Worm (Caenorhabditis elegans) whole organism, L1 larva: Measurements from ENCODE around the gene memo-1.

Experiments used
- C04F5.9 ChIP-seq: sonication (generic microtip); optimal IDR thresholded peaks from 2 replicates; lab custom pipeline; 2016; ENCODE audit warnings: missing genetic modification characterization, missing compliant biosample characterization
- C16A3.4 ChIP-seq: fragments of 150-350 bp; optimal IDR thresholded peaks from 2 replicates; lab custom pipeline; 2014; ENCODE audit warnings: missing biosample characterization, missing genetic modification characterization
- C34B4.2 ChIP-seq: sonication (generic microtip); optimal IDR thresholded peaks from 2 replicates; lab custom pipeline; 2017; ENCODE audit warnings: mild to moderate bottlenecking, missing genetic modification characterization, missing compliant biosample characterization
- F16B12.6 ChIP-seq: fragments of 150-350 bp; optimal IDR thresholded peaks from 2 replicates; lab custom pipeline; 2014; ENCODE audit warnings: missing biosample characterization, missing genetic modification characterization
- Y116A8C.19 ChIP-seq: sonication (generic microtip); optimal IDR thresholded peaks from 2 replicates; lab custom pipeline; 2016; ENCODE audit warnings: missing compliant biosample characterization, missing genetic modification characterization, borderline replicate concordance
- alr-1 ChIP-seq: fragments of 200-800 bp; sonication (Bioruptor generic); optimal IDR thresholded peaks from 2 replicates; lab custom pipeline; 2018; ENCODE audit warnings: borderline replicate concordance, mild to moderate bottlenecking, missing genetic modification characterization, missing compliant biosample characterization
- blmp-1 ChIP-seq: fragments of 150-350 bp; optimal IDR thresholded peaks from 2 replicates; lab custom pipeline; 2014; ENCODE audit warnings: missing biosample characterization, missing genetic modification characterization
- ceh-8 ChIP-seq: fragments of 200-800 bp; sonication (Bioruptor generic); optimal IDR thresholded peaks from 2 replicates; lab custom pipeline; 2018; ENCODE audit warnings: mild to moderate bottlenecking, missing genetic modification characterization, moderate library complexity, missing compliant biosample characterization
- ceh-88 ChIP-seq: fragments of 200-800 bp; sonication (Bioruptor generic); IDR thresholded peaks from 2 replicates; pipeline ENCODE4 v1.3.6; 2022; ENCODE audit warnings: missing genetic modification characterization, missing compliant biosample characterization
- dpl-1 ChIP-seq, 3 experiments: fragments of 150-350 bp in 2 of 3; sonication (generic microtip) in 1 of 3; optimal IDR thresholded peaks; 2 replicates each; lab custom pipeline; 2014 to 2017; ENCODE audit warnings: missing biosample characterization in 3 of 3, missing genetic modification characterization in 3 of 3, missing genetic modification reagents in 3 of 3
- egl-27 ChIP-seq, 2 experiments: fragments of 150-350 bp in 1 of 2; sonication (generic microtip); optimal IDR thresholded peaks; 3 replicates each; lab custom pipeline; 2017 to 2018; ENCODE audit warnings: missing biosample characterization in 2 of 2, missing genetic modification characterization in 2 of 2, missing genetic modification reagents in 2 of 2
- elt-2 ChIP-seq: sonication (generic microtip); optimal IDR thresholded peaks from 2 replicates; lab custom pipeline; 2016; ENCODE audit warnings: missing genetic modification characterization, mild to moderate bottlenecking, inconsistent platforms, missing compliant biosample characterization, missing genetic modification reagents
- ets-5 ChIP-seq: fragments of 200-800 bp; sonication (Bioruptor generic); IDR thresholded peaks from 2 replicates; pipeline ENCODE4 v1.3.6; 2022; ENCODE audit warnings: missing genetic modification characterization, missing compliant biosample characterization
- fkh-8 ChIP-seq: sonication (generic microtip); optimal IDR thresholded peaks from 2 replicates; lab custom pipeline; 2016; ENCODE audit warnings: mild to moderate bottlenecking, missing genetic modification characterization, missing compliant biosample characterization
- fos-1 ChIP-seq: fragments of 150-350 bp; optimal IDR thresholded peaks from 2 replicates; lab custom pipeline; 2014; ENCODE audit warnings: missing biosample characterization, missing genetic modification characterization
- hlh-4 ChIP-seq: sonication (generic microtip); optimal IDR thresholded peaks from 2 replicates; lab custom pipeline; 2016; ENCODE audit warnings: mild to moderate bottlenecking, missing genetic modification characterization, missing compliant biosample characterization
- hpl-2 ChIP-seq: fragments of 150-350 bp; optimal IDR thresholded peaks from 2 replicates; lab custom pipeline; 2014; ENCODE audit warnings: missing biosample characterization, missing genetic modification reagents, missing genetic modification characterization
- irx-1 ChIP-seq: sonication (generic microtip); optimal IDR thresholded peaks from 2 replicates; lab custom pipeline; 2016; ENCODE audit warnings: missing genetic modification characterization, missing compliant biosample characterization
- isw-1 ChIP-seq: fragments of 200-800 bp; sonication (Bioruptor generic); IDR thresholded peaks from 2 replicates; pipeline ENCODE4 v1.3.6; 2022; ENCODE audit warnings: missing genetic modification characterization, missing compliant biosample characterization
- jun-1 ChIP-seq: fragments of 150-350 bp; optimal IDR thresholded peaks from 2 replicates; lab custom pipeline; 2014; ENCODE audit warnings: missing biosample characterization, missing genetic modification reagents, missing genetic modification characterization
- lin-13 ChIP-seq: fragments of 150-350 bp; optimal IDR thresholded peaks from 2 replicates; lab custom pipeline; 2014; ENCODE audit warnings: missing biosample characterization, missing genetic modification reagents, missing genetic modification characterization
- lin-15B ChIP-seq: fragments of 150-350 bp; sonication (generic microtip); optimal IDR thresholded peaks from 3 replicates; lab custom pipeline; 2014; ENCODE audit warnings: missing biosample characterization, missing genetic modification characterization
- lin-35 ChIP-seq, 2 experiments: fragments of 150-350 bp; optimal IDR thresholded peaks; 2 replicates each; lab custom pipeline; 2014; ENCODE audit warnings: missing biosample characterization in 2 of 2, missing genetic modification characterization in 2 of 2, missing genetic modification reagents in 2 of 2
- lin-39 ChIP-seq: fragments of 150-350 bp; optimal IDR thresholded peaks from 2 replicates; lab custom pipeline; 2014; ENCODE audit warnings: missing biosample characterization, missing genetic modification reagents, missing genetic modification characterization
- lsy-2 ChIP-seq, 2 experiments: fragments of 150-350 bp; optimal IDR thresholded peaks; 2 replicates each; lab custom pipeline; 2014; ENCODE audit warnings: missing biosample characterization in 2 of 2, missing genetic modification characterization in 2 of 2
- mab-9 ChIP-seq: fragments of 200-800 bp; sonication (Bioruptor generic); IDR thresholded peaks from 2 replicates; pipeline ENCODE4 v1.3.6; 2022; ENCODE audit warnings: missing genetic modification reagents, missing genetic modification characterization, missing compliant biosample characterization
- mdl-1 ChIP-seq, 2 experiments: fragments of 150-350 bp; optimal IDR thresholded peaks; 2 replicates each; lab custom pipeline; 2014 to 2017; ENCODE audit warnings: missing biosample characterization in 2 of 2, missing genetic modification characterization in 2 of 2, inconsistent platforms in 1 of 2
- mef-2 ChIP-seq: fragments of 150-350 bp; optimal IDR thresholded peaks from 2 replicates; lab custom pipeline; 2014; ENCODE audit warnings: missing biosample characterization, missing genetic modification characterization
- nhr-11 ChIP-seq: fragments of 150-350 bp; optimal IDR thresholded peaks from 2 replicates; lab custom pipeline; 2014; ENCODE audit warnings: missing biosample characterization, missing genetic modification characterization
- nhr-12 ChIP-seq: sonication (generic microtip); optimal IDR thresholded peaks from 2 replicates; lab custom pipeline; 2017; ENCODE audit warnings: missing biosample characterization, missing genetic modification characterization
- nhr-47 ChIP-seq: sonication (generic microtip); optimal IDR thresholded peaks from 2 replicates; lab custom pipeline; 2016; ENCODE audit warnings: mild to moderate bottlenecking, missing genetic modification characterization, moderate library complexity, missing compliant biosample characterization
- nhr-77 ChIP-seq: fragments of 150-350 bp; optimal IDR thresholded peaks from 2 replicates; lab custom pipeline; 2014; ENCODE audit warnings: missing biosample characterization, missing genetic modification characterization
- nhr-84 ChIP-seq: sonication (generic microtip); optimal IDR thresholded peaks from 2 replicates; lab custom pipeline; 2017; ENCODE audit warnings: missing biosample characterization, missing genetic modification characterization
- nhr-85 ChIP-seq: sonication (generic microtip); peaks from one replicate; lab custom pipeline; 2016; ENCODE audit warnings: missing genetic modification characterization, inconsistent platforms, missing compliant biosample characterization
- pqm-1 ChIP-seq: sonication (generic microtip); optimal IDR thresholded peaks from 3 replicates; lab custom pipeline; 2017; ENCODE audit warnings: missing biosample characterization, missing genetic modification characterization
- rnt-1 ChIP-seq: sonication (generic microtip); optimal IDR thresholded peaks from 2 replicates; lab custom pipeline; 2016; ENCODE audit warnings: mild to moderate bottlenecking, missing genetic modification characterization, moderate library complexity, missing compliant biosample characterization
- skn-1 ChIP-seq: fragments of 150-350 bp; optimal IDR thresholded peaks from 2 replicates; lab custom pipeline; 2014; ENCODE audit warnings: missing biosample characterization, missing genetic modification characterization
- snpc-4 ChIP-seq: fragments of 150-350 bp; optimal IDR thresholded peaks from 2 replicates; lab custom pipeline; 2014; ENCODE audit warnings: missing biosample characterization, missing genetic modification characterization
- snu-23 ChIP-seq: sonication (generic microtip); optimal IDR thresholded peaks from 2 replicates; lab custom pipeline; 2016; ENCODE audit warnings: missing genetic modification characterization, missing compliant biosample characterization
- sox-4 ChIP-seq: sonication (generic microtip); optimal IDR thresholded peaks from 2 replicates; lab custom pipeline; 2016; ENCODE audit warnings: missing genetic modification characterization, missing compliant biosample characterization
- sptf-1 ChIP-seq: fragments of 150-350 bp; optimal IDR thresholded peaks from 2 replicates; lab custom pipeline; 2014; ENCODE audit warnings: missing biosample characterization, missing genetic modification characterization
- swsn-7 ChIP-seq: sonication (generic microtip); optimal IDR thresholded peaks from 2 replicates; lab custom pipeline; 2016; ENCODE audit warnings: missing genetic modification characterization, missing compliant biosample characterization
- tbx-2 ChIP-seq: sonication (generic microtip); optimal IDR thresholded peaks from 2 replicates; lab custom pipeline; 2016; ENCODE audit warnings: missing genetic modification characterization, missing compliant biosample characterization
- tlp-1 ChIP-seq: fragments of 150-350 bp; optimal IDR thresholded peaks from 2 replicates; lab custom pipeline; 2014; ENCODE audit warnings: missing biosample characterization, missing genetic modification characterization
- unc-62 ChIP-seq: fragments of 150-350 bp; optimal IDR thresholded peaks from 2 replicates; lab custom pipeline; 2014; ENCODE audit warnings: missing biosample characterization, missing genetic modification reagents, missing genetic modification characterization
- unc-86 ChIP-seq: sonication (generic microtip); optimal IDR thresholded peaks from 2 replicates; lab custom pipeline; 2016; ENCODE audit warnings: missing genetic modification characterization, missing compliant biosample characterization
- unc-98 ChIP-seq: fragments of 200-800 bp; sonication (Bioruptor generic); IDR thresholded peaks from 2 replicates; pipeline ENCODE4 v1.3.6; 2022; ENCODE audit warnings: missing genetic modification characterization, missing compliant biosample characterization
- vab-15 ChIP-seq: sonication (generic microtip); optimal IDR thresholded peaks from 2 replicates; lab custom pipeline; 2017; ENCODE audit warnings: missing genotype, mild to moderate bottlenecking, missing genetic modification characterization, missing compliant biosample characterization
- xbp-1 ChIP-seq: sonication (generic microtip); optimal IDR thresholded peaks from 2 replicates; lab custom pipeline; 2016; ENCODE audit warnings: missing genetic modification characterization, missing compliant biosample characterization
- zag-1 ChIP-seq: fragments of 150-350 bp; optimal IDR thresholded peaks from 2 replicates; lab custom pipeline; 2014; ENCODE audit warnings: missing biosample characterization, missing genetic modification characterization
- ztf-11 ChIP-seq, 2 experiments: sonication (generic microtip); optimal IDR thresholded peaks; 2 replicates each; lab custom pipeline; 2016 to 2017; ENCODE audit warnings: missing genetic modification characterization in 2 of 2, missing biosample characterization in 1 of 2, missing compliant biosample characterization in 1 of 2

memo-1 gene

DNA sequence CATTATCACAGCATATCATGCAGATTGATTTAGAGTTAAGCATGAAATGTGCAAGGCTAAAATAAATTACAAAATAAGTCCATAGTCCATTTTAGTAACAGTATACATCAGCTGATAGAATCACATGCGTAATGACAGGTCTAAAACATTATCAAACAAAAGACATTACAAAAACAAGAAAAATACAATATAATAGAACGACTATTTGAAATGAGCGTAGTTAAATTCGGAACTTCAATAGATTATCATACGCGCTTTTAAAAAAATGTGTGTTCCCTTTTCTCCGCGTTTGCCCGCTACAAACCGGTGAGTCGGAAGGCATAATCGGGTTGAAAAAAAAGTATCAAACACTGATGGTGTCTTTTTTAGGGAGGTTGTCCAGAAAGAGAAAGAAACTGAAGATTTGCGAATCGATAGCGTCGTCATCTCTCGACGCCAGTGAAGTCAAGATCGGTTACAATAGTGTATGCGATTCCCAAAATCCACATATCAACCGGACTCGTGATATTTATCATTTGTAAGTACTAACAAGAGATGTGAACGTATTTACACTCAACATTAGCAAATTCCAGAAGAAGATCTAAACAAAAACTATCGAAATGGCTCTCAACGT, 8.5 kb upstream of the memo-1 start, which contains the start of gene C37C3.2:
Gene C37C3.2, plus strand, starts transcription at position 563 of the 613 bp plus-strand sequence.
- TF ChIP-seq nhr-85 (tag; lab: Kevin White, UChicago) (peak; percentile 39), nhr-84 (no peak), ztf-11 (tag; optimal IDR thresholded peaks at IDR 0.05; lab: Kevin White, UChicago) (no peak), nhr-12 (tag; lab: Kevin White, UChicago) (no peak), hlh-4 (tag; lab: Kevin White, UChicago) (no peak), fos-1 (tag; lab: Kevin White, UChicago) (no peak), lin-35 (GFP tag; optimal IDR thresholded peaks at IDR 0.05; lab: Kevin White, UChicago) (peak in 1 of 2 experiments; percentile 38), C34B4.2 (no peak)

DNA sequence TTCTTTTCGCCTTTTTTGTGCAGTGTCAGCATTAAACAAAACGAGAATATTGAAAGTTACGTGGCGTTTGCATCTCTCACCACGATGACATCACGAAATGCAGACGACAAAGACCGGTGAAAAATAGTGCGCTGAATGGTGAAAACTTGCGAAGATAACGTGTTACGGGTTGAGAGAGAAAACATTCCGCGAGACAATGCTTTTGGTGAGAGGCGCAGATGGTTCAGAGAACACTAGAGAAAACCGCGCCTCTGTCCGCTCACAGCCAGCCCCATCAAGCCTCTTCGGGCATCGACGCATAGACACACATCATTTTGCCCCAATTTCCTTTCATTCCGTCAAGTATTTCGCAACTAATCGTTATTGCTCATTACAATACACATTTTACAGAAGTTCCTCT, 7.6 kb upstream of the memo-1 start, which contains the start of the genes C37C3.9 and C37C3.18:
Gene C37C3.9, minus strand, starts transcription at position 98 of the 400 bp plus-strand sequence.
Gene C37C3.18, plus strand, starts transcription at position 391 of the 400 bp plus-strand sequence.
- TF ChIP-seq lin-35 (GFP tag; optimal IDR thresholded peaks at IDR 0.05; lab: Kevin White, UChicago): peak; percentile 74 to 82
- TF ChIP-seq snpc-4 (tag; lab: Kevin White, UChicago): peak; percentile 60
- TF ChIP-seq alr-1 (tag; lab: Kevin White, UChicago): no peak
- TF ChIP-seq mab-9 (GFP tag; lab: Robert Waterston, UW): peak; percentile 27; the same call in 1 of the 2 replicates
- peak; percentile 85 for TF ChIP-seq xbp-1
- peak; percentile 77 for TF ChIP-seq unc-86
- peak; percentile 27 for TF ChIP-seq ceh-8 (GFP tag; lab: Kevin White, UChicago)
- peak; percentile 89 for TF ChIP-seq nhr-85 (tag; lab: Kevin White, UChicago)
- TF ChIP-seq rnt-1 (tag; lab: Kevin White, UChicago): peak; percentile 81
- TF ChIP-seq lin-39 (tag; lab: Kevin White, UChicago): no peak
- no peak for TF ChIP-seq Y116A8C.19 (tag; lab: Kevin White, UChicago)
- TF ChIP-seq nhr-11: peak; percentile 51
- peak; percentile 82 for TF ChIP-seq C16A3.4 (tag; lab: Kevin White, UChicago)
- TF ChIP-seq jun-1 (tag; lab: Kevin White, UChicago): peak; percentile 83
- peak; percentile 5 to 15 for TF ChIP-seq egl-27 (tag; optimal IDR thresholded peaks at IDR 0.05; lab: Kevin White, UChicago)
- peak; percentile 87 for TF ChIP-seq fkh-8
- no peak for TF ChIP-seq vab-15
- TF ChIP-seq lin-15B (tag; lab: Kevin White, UChicago): no peak
- TF ChIP-seq tlp-1: no peak
- peak; percentile 72 to 88 for TF ChIP-seq lsy-2 (tag; optimal IDR thresholded peaks at IDR 0.05; lab: Kevin White, UChicago)
- TF ChIP-seq swsn-7 (tag; lab: Kevin White, UChicago): peak; percentile 81
- TF ChIP-seq C34B4.2: no peak
- peak; percentile 77 for TF ChIP-seq isw-1 (GFP tag; lab: Robert Waterston, UW)
- TF ChIP-seq blmp-1 (tag; lab: Kevin White, UChicago): peak; percentile 77
- peak; percentile 3 for TF ChIP-seq sox-4
- TF ChIP-seq F16B12.6 (tag; lab: Kevin White, UChicago): peak; percentile 32
- TF ChIP-seq C04F5.9 (tag; lab: Kevin White, UChicago): no peak
- no peak for TF ChIP-seq mef-2 (tag; lab: Kevin White, UChicago)
- TF ChIP-seq ceh-88 (GFP tag; lab: Robert Waterston, UW): peak; percentile 29; the same call in 1 of the 2 replicates
- TF ChIP-seq lin-13: peak; percentile 76
- TF ChIP-seq mdl-1 (tag; optimal IDR thresholded peaks at IDR 0.05; lab: Kevin White, UChicago): peak in 1 of 2 experiments; percentile 84
- peak; percentile 78 for TF ChIP-seq tbx-2
- TF ChIP-seq irx-1 (tag; lab: Kevin White, UChicago): peak; percentile 14
- TF ChIP-seq nhr-77 (tag; lab: Kevin White, UChicago): peak; percentile 85
- TF ChIP-seq unc-98 (GFP tag; lab: Robert Waterston, UW): no peak
- TF ChIP-seq dpl-1 (GFP tag; optimal IDR thresholded peaks at IDR 0.05; lab: Kevin White, UChicago): peak; percentile 52 to 60 (median 52)
- no peak for TF ChIP-seq ets-5 (GFP tag; lab: Robert Waterston, UW)
- no peak for TF ChIP-seq unc-62 (GFP tag; lab: Kevin White, UChicago)
- TF ChIP-seq elt-2 (tag; lab: Kevin White, UChicago): peak; percentile 58
- TF ChIP-seq pqm-1 (tag; lab: Kevin White, UChicago): no peak
- peak; percentile 39 for TF ChIP-seq zag-1 (tag; lab: Kevin White, UChicago)
- TF ChIP-seq sptf-1 (tag; lab: Kevin White, UChicago): no peak
- peak; percentile 89 for TF ChIP-seq snu-23 (GFP tag; lab: Kevin White, UChicago)
- peak; percentile 85 for TF ChIP-seq nhr-47 (tag; lab: Kevin White, UChicago)
- TF ChIP-seq skn-1 (tag; lab: Kevin White, UChicago): peak; percentile 82
- peak; percentile 84 for TF ChIP-seq hpl-2 (GFP tag; lab: Kevin White, UChicago)
- TF ChIP-seq ztf-11 (tag; optimal IDR thresholded peaks at IDR 0.05; lab: Kevin White, UChicago): no peak
